Fruit fly (Drosophila melanogaster) whole organism, embryonic: ENCODE results near the gene CG14820.

Experiments used
- CG10209 ChIP-seq: fragments of 200-800 bp; sonication (Bioruptor generic); optimal IDR thresholded peaks from 3 replicates; lab custom pipeline; 2017; ENCODE audit warnings: missing biosample characterization, mild to moderate bottlenecking, missing genetic modification characterization, missing genetic modification reagents
- CG10565 ChIP-seq: fragments of 200-800 bp; sonication (Bioruptor generic); optimal IDR thresholded peaks from 3 replicates; lab custom pipeline; 2016; ENCODE audit warnings: missing biosample characterization, mild to moderate bottlenecking, missing genetic modification characterization
- CG10959 ChIP-seq: fragments of 200-800 bp; sonication (Bioruptor generic); IDR thresholded peaks from 2 replicates; pipeline ENCODE4 v1.3.6; 2022; ENCODE audit warnings: missing biosample characterization, missing genetic modification characterization
- CG11504 ChIP-seq: fragments of 200-800 bp; sonication (Bioruptor generic); optimal IDR thresholded peaks from 3 replicates; lab custom pipeline; 2019; ENCODE audit warnings: missing biosample characterization, mild to moderate bottlenecking, missing genetic modification characterization, moderate library complexity
- CG12769 ChIP-seq: fragments of 200-800 bp; sonication (Bioruptor generic); optimal IDR thresholded peaks from 2 replicates; lab custom pipeline; 2019; ENCODE audit warnings: missing biosample characterization, mild to moderate bottlenecking, missing genetic modification characterization, moderate library complexity
- CG14441 ChIP-seq: fragments of 200-800 bp; sonication (Bioruptor generic); IDR thresholded peaks from 2 replicates; pipeline ENCODE4 v1.3.6; 2022; ENCODE audit warnings: missing biosample characterization, missing genetic modification characterization
- CG1529 ChIP-seq: fragments of 200-800 bp; sonication (Bioruptor generic); optimal IDR thresholded peaks from 3 replicates; lab custom pipeline; 2018; ENCODE audit warnings: missing biosample characterization, missing genetic modification characterization
- CG16779 ChIP-seq: fragments of 200-800 bp; sonication (Bioruptor generic); IDR thresholded peaks from 2 replicates; pipeline ENCODE4 v1.3.6; 2022; ENCODE audit warnings: missing biosample characterization, missing genetic modification characterization
- CG16813 ChIP-seq: fragments of 200-800 bp; sonication (Bioruptor generic); IDR thresholded peaks from 3 replicates; pipeline ENCODE4 v1.3.6; 2022; ENCODE audit warnings: missing biosample characterization, missing genetic modification characterization; ENCODE audit not compliant: partially characterized antibody
- CG2116 ChIP-seq: fragments of 200-800 bp; sonication (Bioruptor generic); optimal IDR thresholded peaks from 3 replicates; lab custom pipeline; 2018; ENCODE audit warnings: missing biosample characterization, mild to moderate bottlenecking, missing genetic modification characterization
- CG2199 ChIP-seq: fragments of 200-800 bp; sonication (Bioruptor generic); IDR thresholded peaks from 3 replicates; pipeline ENCODE4 v1.3.6; 2022; ENCODE audit warnings: missing biosample characterization, missing genetic modification characterization
- CG2889 ChIP-seq: fragments of 200-800 bp; sonication (Bioruptor generic); IDR thresholded peaks from 3 replicates; pipeline ENCODE4 v1.3.6; 2022; ENCODE audit warnings: missing biosample characterization, missing genetic modification characterization
- CG32772 ChIP-seq: fragments of 200-800 bp; sonication (Bioruptor generic); IDR thresholded peaks from 2 replicates; pipeline ENCODE4 v1.3.6; 2022; ENCODE audit warnings: missing biosample characterization, missing genetic modification characterization
- CG34224 ChIP-seq: fragments of 200-800 bp; sonication (Bioruptor generic); IDR thresholded peaks from 3 replicates; pipeline ENCODE4 v1.3.6; 2022; ENCODE audit warnings: missing biosample characterization, missing genetic modification characterization; ENCODE audit not compliant: partially characterized antibody
- CG34376 ChIP-seq: fragments of 200-800 bp; sonication (Bioruptor generic); optimal IDR thresholded peaks from 2 replicates; lab custom pipeline; 2018; ENCODE audit warnings: missing biosample characterization, mild to moderate bottlenecking, missing genetic modification characterization
- CG3847 ChIP-seq: fragments of 200-800 bp; sonication (Bioruptor generic); IDR thresholded peaks from 2 replicates; pipeline ENCODE4 v1.3.6; 2022; ENCODE audit warnings: missing biosample characterization, missing genetic modification characterization
- CG7556 ChIP-seq: fragments of 200-800 bp; sonication (Bioruptor generic); optimal IDR thresholded peaks from 2 replicates; lab custom pipeline; 2017; ENCODE audit warnings: missing biosample characterization, mild to moderate bottlenecking, missing genetic modification characterization
- CG8478 ChIP-seq: fragments of >200 bp; optimal IDR thresholded peaks from 2 replicates; lab custom pipeline; 2018
- D19B ChIP-seq: fragments of 200-800 bp; sonication (Bioruptor generic); optimal IDR thresholded peaks from 2 replicates; lab custom pipeline; 2017; ENCODE audit warnings: missing biosample characterization, mild to moderate bottlenecking, missing genetic modification characterization
- Doc2 ChIP-seq: fragments of 200-800 bp; sonication (Bioruptor generic); IDR thresholded peaks from 2 replicates; pipeline ENCODE4 v1.3.6; 2022; ENCODE audit warnings: missing biosample characterization, missing genetic modification characterization
- Ets65A ChIP-seq: fragments of 200-800 bp; sonication (Bioruptor generic); peaks from one replicate; lab custom pipeline; 2016; ENCODE audit warnings: missing biosample characterization, missing genetic modification characterization
- HLHmδ ChIP-seq: fragments of 200-800 bp; sonication (Bioruptor generic); optimal IDR thresholded peaks from 2 replicates; lab custom pipeline; 2018; ENCODE audit warnings: missing biosample characterization, mild to moderate bottlenecking, missing genetic modification characterization, moderate library complexity
- Hmx ChIP-seq: fragments of 200-800 bp; sonication (Bioruptor generic); optimal IDR thresholded peaks from 2 replicates; lab custom pipeline; 2016; ENCODE audit warnings: missing biosample characterization, missing genetic modification characterization
- Hr51 ChIP-seq, 2 experiments: fragments of 200-800 bp; sonication (Bioruptor generic); optimal IDR thresholded peaks; 2 replicates in 1 of 2; 3 replicates in 1 of 2; lab custom pipeline; 2016 to 2018; ENCODE audit warnings: missing biosample characterization in 2 of 2, missing genetic modification characterization in 2 of 2, mild to moderate bottlenecking in 1 of 2, moderate library complexity in 1 of 2
- Max ChIP-seq: fragments of 200-800 bp; sonication (Bioruptor generic); optimal IDR thresholded peaks from 2 replicates; lab custom pipeline; 2016; ENCODE audit warnings: missing biosample characterization, mild to moderate bottlenecking, missing genetic modification characterization
- Med ChIP-seq: fragments of 200-800 bp; sonication (Bioruptor generic); peaks from one replicate; lab custom pipeline; 2016; ENCODE audit warnings: missing biosample characterization, missing genetic modification characterization, mild to moderate bottlenecking, inconsistent platforms, moderate library complexity
- Oli ChIP-seq: fragments of 200-800 bp; sonication (Bioruptor generic); optimal IDR thresholded peaks from 2 replicates; lab custom pipeline; 2018; ENCODE audit warnings: missing biosample characterization, mild to moderate bottlenecking, missing genetic modification characterization, moderate library complexity
- Optix ChIP-seq: fragments of 200-800 bp; sonication (Bioruptor generic); IDR thresholded peaks from 3 replicates; pipeline ENCODE4 v1.3.6; 2022; ENCODE audit warnings: missing biosample characterization, missing genetic modification characterization
- Side ChIP-seq: fragments of 200-800 bp; sonication (Bioruptor generic); optimal IDR thresholded peaks from 2 replicates; lab custom pipeline; 2016; ENCODE audit warnings: missing biosample characterization, missing genetic modification characterization
- Xrp1 ChIP-seq: fragments of 200-800 bp; sonication (Bioruptor generic); IDR thresholded peaks from 2 replicates; pipeline ENCODE4 v1.3.6; 2022; ENCODE audit warnings: missing biosample characterization, missing genetic modification characterization
- abd-A ChIP-seq: fragments of 200-800 bp; sonication (Bioruptor generic); optimal IDR thresholded peaks from 3 replicates; lab custom pipeline; 2019; ENCODE audit warnings: missing biosample characterization, mild to moderate bottlenecking, missing genetic modification characterization, moderate library complexity
- ara ChIP-seq: fragments of 200-800 bp; sonication (Bioruptor generic); IDR thresholded peaks from 2 replicates; pipeline ENCODE4 v1.3.6; 2022; ENCODE audit warnings: missing biosample characterization, missing genetic modification characterization
- chn ChIP-seq: fragments of 200-800 bp; sonication (Bioruptor generic); optimal IDR thresholded peaks from 2 replicates; lab custom pipeline; 2016; ENCODE audit warnings: missing biosample characterization, missing genetic modification characterization
- dimm ChIP-seq: fragments of 200-800 bp; sonication (Bioruptor generic); IDR thresholded peaks from 2 replicates; pipeline ENCODE4 v1.3.6; 2022; ENCODE audit warnings: missing biosample characterization, missing genetic modification characterization
- disco-r ChIP-seq: fragments of 200-800 bp; sonication (Bioruptor generic); optimal IDR thresholded peaks from 2 replicates; lab custom pipeline; 2016; ENCODE audit warnings: missing biosample characterization, missing genetic modification characterization
- eve ChIP-seq, 2 experiments: fragments of >200 bp; optimal IDR thresholded peaks; 2 replicates each; lab custom pipeline; 2017; ENCODE audit warnings: missing biosample characterization in 2 of 2, missing genetic modification characterization in 2 of 2
- ftz-f1 ChIP-seq: fragments of 200-800 bp; sonication (Bioruptor generic); optimal IDR thresholded peaks from 2 replicates; lab custom pipeline; 2016; ENCODE audit warnings: missing biosample characterization, missing genetic modification characterization
- ken ChIP-seq: fragments of 200-800 bp; sonication (Bioruptor generic); IDR thresholded peaks from 3 replicates; pipeline ENCODE4 v1.3.6; 2022; ENCODE audit warnings: missing biosample characterization, missing genetic modification characterization
- nom ChIP-seq: fragments of 200-800 bp; sonication (Bioruptor generic); optimal IDR thresholded peaks from 2 replicates; lab custom pipeline; 2017; ENCODE audit warnings: missing biosample characterization, missing genetic modification characterization, mild to moderate bottlenecking, moderate library complexity, missing genetic modification reagents
- prd ChIP-seq, 3 experiments: fragments of >200 bp in 2 of 3; fragments of 200-800 bp in 1 of 3; sonication (Bioruptor generic) in 1 of 3; optimal IDR thresholded peaks in 2 of 3; IDR thresholded peaks in 1 of 3; 2 replicates in 2 of 3; 3 replicates in 1 of 3; pipeline versions ENCODE4 v1.3.6 to Lab custom; 2017 to 2022; ENCODE audit warnings: missing biosample characterization in 1 of 3, missing genetic modification characterization in 1 of 3
- ranshi ChIP-seq: fragments of 200-800 bp; sonication (Bioruptor generic); IDR thresholded peaks from 2 replicates; pipeline ENCODE4 v1.3.6; 2022; ENCODE audit warnings: missing biosample characterization, missing genetic modification characterization
- stc ChIP-seq: fragments of 200-800 bp; sonication (Bioruptor generic); IDR thresholded peaks from 2 replicates; pipeline ENCODE4 v1.3.6; 2022; ENCODE audit warnings: missing biosample characterization, missing genetic modification characterization
- toy ChIP-seq: fragments of 200-800 bp; sonication (Bioruptor generic); IDR thresholded peaks from 2 replicates; pipeline ENCODE4 v1.3.6; 2022; ENCODE audit warnings: missing biosample characterization, missing genetic modification characterization
- trem ChIP-seq: fragments of 200-800 bp; optimal IDR thresholded peaks from 3 replicates; lab custom pipeline; 2019; ENCODE audit warnings: missing biosample characterization, mild to moderate bottlenecking, missing genetic modification characterization, moderate library complexity
- yki ChIP-seq: fragments of >200 bp; optimal IDR thresholded peaks from 3 replicates; lab custom pipeline; 2018

The CG14820 gene

dm6 chr3L:6947188-6947971 lies 14.7 kb downstream of the CG14820 start:
- TF ChIP-seq CG8478 (lab: Kevin White, UChicago) (peak; percentile 51), CG12769 (tag; lab: Kevin White, UChicago) (no peak), CG16813 (GFP tag; lab: Robert Waterston, UW) (0 out of 3 replicates have a peak, but pooled peaks have one; percentile 15), prd (optimal IDR thresholded peaks at IDR 0.05; lab: Kevin White, UChicago) (no peak), prd (GFP tag; IDR thresholded peaks at IDR 0.05; lab: Robert Waterston, UW) (0 out of 3 replicates have a peak, but pooled peaks have one; percentile 8), Med (GFP tag; lab: Kevin White, UChicago) (peak; percentile 52), Ets65A (peak; percentile 57), CG16779 (GFP tag; lab: Robert Waterston, UW) (0 out of 2 replicates have a peak, but pooled peaks have one; percentile 29), CG2116 (GFP tag; lab: Kevin White, UChicago) (no peak)

dm6 chr3L:6955254-6956229 lies 22.8 kb downstream of the CG14820 start, which contains the start of the genes CG10077 and CG9948:
CG10077 (minus strand) TSS chr3L:6955904.
CG9948 (plus strand) TSS chr3L:6955991.
- TF ChIP-seq CG2889 (peak; percentile 80), CG2199 (GFP tag; lab: Robert Waterston, UW) (peak; percentile 89), CG14441 (GFP tag; lab: Robert Waterston, UW) (peak; percentile 91), ftz-f1 (GFP tag; lab: Kevin White, UChicago) (no peak), CG11504 (tag; lab: Kevin White, UChicago) (peak; percentile 91), dimm (peak; percentile 79), CG10209 (GFP tag; lab: Kevin White, UChicago) (peak; percentile 82), ara (peak; percentile 86), Xrp1 (GFP tag; lab: Robert Waterston, UW) (peak; percentile 95), toy (0 out of 2 replicates have a peak, but pooled peaks have one; percentile 55), ken (GFP tag; lab: Robert Waterston, UW) (peak; percentile 86), CG3847 (GFP tag; lab: Robert Waterston, UW) (peak; percentile 89), Oli (tag; lab: Kevin White, UChicago) (peak; percentile 91), CG8478 (lab: Kevin White, UChicago) (no peak), CG10565 (GFP tag; lab: Kevin White, UChicago) (peak; percentile 0), disco-r (GFP tag; lab: Kevin White, UChicago) (no peak), ranshi (GFP tag; lab: Robert Waterston, UW) (peak; percentile 91), D19B (peak; percentile 78), Side (GFP tag; lab: Kevin White, UChicago) (peak; percentile 38), Hr51 (GFP tag; optimal IDR thresholded peaks at IDR 0.05; lab: Kevin White, UChicago) (peak; percentile 55 to 90), CG10959 (GFP tag; lab: Robert Waterston, UW) (peak; percentile 83), Max (GFP tag; lab: Kevin White, UChicago) (peak; percentile 83), CG34376 (peak; percentile 77), yki (no peak), Hmx (peak; percentile 65), eve (GFP tag; optimal IDR thresholded peaks at IDR 0.05; lab: Kevin White, UChicago) (no peak), nom (GFP tag; lab: Kevin White, UChicago) (peak; percentile 83), chn (GFP tag; lab: Kevin White, UChicago) (peak; percentile 78), HLHmδ (GFP tag; lab: Kevin White, UChicago) (no peak), trem (tag; lab: Kevin White, UChicago) (peak; percentile 92), CG32772 (GFP tag; lab: Robert Waterston, UW) (peak; percentile 81), stc (peak; percentile 91), CG1529 (GFP tag; lab: Kevin White, UChicago) (peak; percentile 80), CG34224 (peak; percentile 83; the same call in 2 of the 3 replicates), Doc2 (GFP tag; lab: Robert Waterston, UW) (no peak), Optix (peak; percentile 74; the same call in 2 of the 3 replicates), abd-A (no peak), CG7556 (GFP tag; lab: Kevin White, UChicago) (peak; percentile 84)
